Worm (Caenorhabditis elegans) whole organism, L2 larva: ENCODE measurements around the gene rict-1.

Experiments used
- ama-1 ChIP-seq: fragments of 150-350 bp; optimal IDR thresholded peaks from 2 replicates; lab custom pipeline; 2018; ENCODE audit warnings: inconsistent platforms
- elt-3 ChIP-seq: sonication (generic microtip); optimal IDR thresholded peaks from 2 replicates; lab custom pipeline; 2017; ENCODE audit warnings: missing biosample characterization, missing genetic modification characterization

DNA sequence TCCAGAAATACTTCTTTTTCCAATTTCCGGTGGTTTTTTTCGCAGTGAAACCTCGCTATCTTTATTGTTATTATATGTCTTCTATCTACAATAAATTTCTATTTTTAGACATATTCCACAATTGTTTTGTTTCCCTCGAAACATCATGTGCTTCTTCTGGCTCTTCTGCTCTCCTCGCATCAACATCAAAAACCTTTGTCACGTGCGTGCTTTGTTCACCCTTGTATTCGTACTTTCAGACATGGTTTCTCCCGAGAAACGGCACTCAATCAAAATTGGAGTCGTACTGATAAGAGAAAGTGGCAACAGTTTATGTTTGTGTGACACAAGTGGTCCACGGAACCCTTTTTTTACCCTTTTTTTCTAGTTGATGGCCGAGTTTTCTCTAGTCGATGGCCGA lies 38.9 kb downstream of the rict-1 start:
- no peak for TF ChIP-seq ama-1
- TF ChIP-seq elt-3 (tag; lab: Kevin White, UChicago): no peak
